Worm (Caenorhabditis elegans) whole organism, L3 larva: Measurements from ENCODE around the gene acdh-13.

Source experiments
- R02D3.7 ChIP-seq: fragments of 150-350 bp; optimal IDR thresholded peaks from 2 replicates; lab custom pipeline; 2014; ENCODE audit warnings: missing biosample characterization, missing genetic modification characterization
- ZK546.5 ChIP-seq: sonication (generic microtip); optimal IDR thresholded peaks from 2 replicates; lab custom pipeline; 2017; ENCODE audit warnings: missing biosample characterization, missing genetic modification characterization
- aly-2 ChIP-seq: fragments of 150-350 bp; optimal IDR thresholded peaks from 2 replicates; lab custom pipeline; 2014; ENCODE audit warnings: missing biosample characterization, missing genetic modification characterization
- ceh-16 ChIP-seq: sonication (generic microtip); optimal IDR thresholded peaks from 2 replicates; lab custom pipeline; 2017; ENCODE audit warnings: missing biosample characterization, missing genetic modification characterization
- ceh-28 ChIP-seq: fragments of 150-350 bp; optimal IDR thresholded peaks from 2 replicates; lab custom pipeline; 2014; ENCODE audit warnings: missing biosample characterization, missing genetic modification reagents, missing genetic modification characterization
- egl-27 ChIP-seq: sonication (generic microtip); optimal IDR thresholded peaks from 4 replicates; lab custom pipeline; 2017; ENCODE audit warnings: missing biosample characterization, missing genetic modification reagents, missing genetic modification characterization
- elt-1 ChIP-seq: fragments of 150-350 bp; optimal IDR thresholded peaks from 2 replicates; lab custom pipeline; 2014; ENCODE audit warnings: missing biosample characterization, missing genetic modification characterization
- elt-2 ChIP-seq: sonication (generic microtip); optimal IDR thresholded peaks from 2 replicates; lab custom pipeline; 2016; ENCODE audit warnings: missing genetic modification reagents, mild to moderate bottlenecking, missing genetic modification characterization, missing compliant biosample characterization
- elt-3 ChIP-seq, 3 experiments: fragments of 150-350 bp in 1 of 3; sonication (generic microtip) in 2 of 3; optimal IDR thresholded peaks; 2 replicates in 2 of 3; 4 replicates in 1 of 3; lab custom pipeline; 2014 to 2017; ENCODE audit warnings: missing biosample characterization in 3 of 3, missing genetic modification characterization in 3 of 3
- fkh-2 ChIP-seq: fragments of 150-350 bp; optimal IDR thresholded peaks from 2 replicates; lab custom pipeline; 2014; ENCODE audit warnings: missing biosample characterization, missing genetic modification reagents, missing genetic modification characterization
- hmg-11 ChIP-seq: sonication (generic microtip); optimal IDR thresholded peaks from 2 replicates; lab custom pipeline; 2016; ENCODE audit warnings: missing genetic modification characterization, missing compliant biosample characterization
- lin-15B ChIP-seq: fragments of 150-350 bp; optimal IDR thresholded peaks from 2 replicates; lab custom pipeline; 2014; ENCODE audit warnings: missing biosample characterization, missing genetic modification characterization
- lin-39 ChIP-seq: fragments of 150-350 bp; optimal IDR thresholded peaks from 2 replicates; lab custom pipeline; 2018; ENCODE audit warnings: missing biosample characterization, missing genetic modification reagents, missing genetic modification characterization
- mdl-1 ChIP-seq: fragments of 150-350 bp; optimal IDR thresholded peaks from 2 replicates; lab custom pipeline; 2014; ENCODE audit warnings: missing biosample characterization, missing genetic modification characterization
- mml-1 ChIP-seq: fragments of 150-350 bp; sonication (generic microtip); optimal IDR thresholded peaks from 3 replicates; lab custom pipeline; 2014; ENCODE audit warnings: missing biosample characterization, missing genetic modification characterization
- nhr-11 ChIP-seq: fragments of 150-350 bp; optimal IDR thresholded peaks from 2 replicates; lab custom pipeline; 2014; ENCODE audit warnings: missing biosample characterization, missing genetic modification characterization
- nhr-12 ChIP-seq: fragments of 150-350 bp; optimal IDR thresholded peaks from 2 replicates; lab custom pipeline; 2014; ENCODE audit warnings: missing biosample characterization, missing genetic modification characterization
- nhr-237 ChIP-seq: fragments of 150-350 bp; optimal IDR thresholded peaks from 2 replicates; lab custom pipeline; 2014; ENCODE audit warnings: missing biosample characterization, missing genetic modification characterization
- nhr-25 ChIP-seq: sonication (generic microtip); optimal IDR thresholded peaks from 2 replicates; lab custom pipeline; 2017; ENCODE audit warnings: missing biosample characterization, missing genetic modification characterization
- nhr-43 ChIP-seq: sonication (generic microtip); optimal IDR thresholded peaks from 2 replicates; lab custom pipeline; 2016; ENCODE audit warnings: mild to moderate bottlenecking, missing genetic modification characterization, missing compliant biosample characterization; ENCODE audit not compliant: poor library complexity, severe bottlenecking
- nhr-67 ChIP-seq: fragments of 150-350 bp; optimal IDR thresholded peaks from 2 replicates; lab custom pipeline; 2014; ENCODE audit warnings: missing biosample characterization, missing genetic modification characterization
- nhr-76 ChIP-seq: fragments of 150-350 bp; sonication (generic microtip); optimal IDR thresholded peaks from 5 replicates; lab custom pipeline; 2014; ENCODE audit warnings: missing biosample characterization, missing genetic modification characterization
- nhr-77 ChIP-seq: fragments of 150-350 bp; optimal IDR thresholded peaks from 2 replicates; lab custom pipeline; 2014; ENCODE audit warnings: missing biosample characterization, missing genetic modification characterization
- pha-4 ChIP-seq: fragments of 150-350 bp; optimal IDR thresholded peaks from 2 replicates; lab custom pipeline; 2014; ENCODE audit warnings: missing biosample characterization, missing genetic modification reagents, missing genetic modification characterization
- pqm-1 ChIP-seq: fragments of 150-350 bp; optimal IDR thresholded peaks from 2 replicates; lab custom pipeline; 2017; ENCODE audit warnings: missing biosample characterization, missing genetic modification characterization, inconsistent platforms
- sea-2 ChIP-seq: fragments of 150-350 bp; sonication (generic microtip); optimal IDR thresholded peaks from 4 replicates; lab custom pipeline; 2014; ENCODE audit warnings: missing biosample characterization, missing genetic modification reagents, missing genetic modification characterization
- skn-1 ChIP-seq: fragments of 150-350 bp; optimal IDR thresholded peaks from 2 replicates; lab custom pipeline; 2014; ENCODE audit warnings: missing biosample characterization, missing genetic modification characterization
- snpc-4 ChIP-seq: fragments of 150-350 bp; optimal IDR thresholded peaks from 2 replicates; lab custom pipeline; 2014; ENCODE audit warnings: missing biosample characterization, missing genetic modification characterization
- tbx-2 ChIP-seq: sonication (generic microtip); optimal IDR thresholded peaks from 2 replicates; lab custom pipeline; 2016; ENCODE audit warnings: mild to moderate bottlenecking, missing genetic modification characterization, missing compliant biosample characterization
- unc-39 ChIP-seq: sonication (generic microtip); optimal IDR thresholded peaks from 4 replicates; lab custom pipeline; 2017; ENCODE audit warnings: missing biosample characterization, missing genetic modification characterization
- unc-62 ChIP-seq: fragments of 150-350 bp; sonication (generic microtip); optimal IDR thresholded peaks from 4 replicates; lab custom pipeline; 2014; ENCODE audit warnings: missing biosample characterization, missing genetic modification reagents, missing genetic modification characterization
- zag-1 ChIP-seq: fragments of 150-350 bp; optimal IDR thresholded peaks from 2 replicates; lab custom pipeline; 2014; ENCODE audit warnings: missing biosample characterization, missing genetic modification characterization
- ztf-11 ChIP-seq: fragments of 150-350 bp; optimal IDR thresholded peaks from 2 replicates; lab custom pipeline; 2014; ENCODE audit warnings: missing biosample characterization, missing genetic modification characterization

The acdh-13 gene

ce11 chrIV:8476166-8476565 is 22.5 kb downstream of the acdh-13 start:
- TF ChIP-seq ZK546.5 (no peak), skn-1 (tag; lab: Kevin White, UChicago) (no peak), ceh-28 (tag; lab: Kevin White, UChicago) (no peak)

- TF ChIP-seq ZK546.5 (no peak), snpc-4 (tag; lab: Kevin White, UChicago) (peak; percentile 22), elt-2 (tag; lab: Kevin White, UChicago) (peak; percentile 82), pqm-1 (tag; lab: Kevin White, UChicago) (peak; percentile 63)
These were observed 23.5 kb downstream of the acdh-13 start for ce11 chrIV:8475030-8475679.

- TF ChIP-seq hmg-11 (no peak), ZK546.5 (no peak), aly-2 (tag; lab: Kevin White, UChicago) (no peak), ceh-28 (tag; lab: Kevin White, UChicago) (no peak), elt-1 (tag; lab: Kevin White, UChicago) (no peak), mml-1 (tag; lab: Kevin White, UChicago) (no peak), elt-3 (tag; optimal IDR thresholded peaks at IDR 0.05; lab: Kevin White, UChicago) (no peak), nhr-77 (tag; lab: Kevin White, UChicago) (no peak), ztf-11 (tag; lab: Kevin White, UChicago) (no peak), tbx-2 (tag; lab: Kevin White, UChicago) (no peak), unc-62 (no peak), nhr-12 (tag; lab: Kevin White, UChicago) (no peak), nhr-43 (no peak), pha-4 (tag; lab: Kevin White, UChicago) (no peak), ceh-16 (tag; lab: Kevin White, UChicago) (no peak), lin-15B (no peak), nhr-67 (tag; lab: Kevin White, UChicago) (no peak), nhr-11 (tag; lab: Kevin White, UChicago) (no peak), mdl-1 (tag; lab: Kevin White, UChicago) (no peak)
- TF ChIP-seq, all 47 proteins: peak for 0
These were observed 24.9 kb downstream of the acdh-13 start, which contains the start of gene C28C12.11 for ce11 chrIV:8473756-8474155. Gene C28C12.11 (plus strand): TSS chrIV:8474056.

- TF ChIP-seq egl-27 (tag; lab: Kevin White, UChicago) (no peak), zag-1 (tag; lab: Kevin White, UChicago) (no peak), nhr-237 (tag; lab: Kevin White, UChicago) (no peak), nhr-25 (tag; lab: Kevin White, UChicago) (no peak), pha-4 (tag; lab: Kevin White, UChicago) (no peak), mdl-1 (tag; lab: Kevin White, UChicago) (no peak)
These were observed 26.1 kb downstream of the acdh-13 start, which contains the start of gene oat-1 for ce11 chrIV:8472493-8472892. Gene oat-1 (minus strand): TSS chrIV:8472593.

ce11 chrIV:8464187-8464586 is 34.4 kb downstream of the acdh-13 start:
- TF ChIP-seq sea-2 (no peak), skn-1 (tag; lab: Kevin White, UChicago) (no peak), fkh-2 (no peak), R02D3.7 (tag; lab: Kevin White, UChicago) (no peak), nhr-76 (no peak), hmg-11 (no peak), mdl-1 (tag; lab: Kevin White, UChicago) (no peak), nhr-43 (no peak), lin-39 (no peak), elt-3 (tag; optimal IDR thresholded peaks at IDR 0.05; lab: Kevin White, UChicago) (no peak)

- TF ChIP-seq ztf-11 (tag; lab: Kevin White, UChicago), result no peak
- no peak for TF ChIP-seq elt-2 (tag; lab: Kevin White, UChicago)
- TF ChIP-seq nhr-43, result no peak
- no peak for TF ChIP-seq unc-39 (tag; lab: Kevin White, UChicago)
- no peak for TF ChIP-seq elt-1 (tag; lab: Kevin White, UChicago)
- no peak for TF ChIP-seq lin-39
These were observed 34.9 kb downstream of the acdh-13 start, which contains the start of gene str-176 for ce11 chrIV:8463716-8464115. Gene str-176 (minus strand): TSS chrIV:8463816.
